Worm (Caenorhabditis elegans) whole organism, young adult: ENCODE data around the gene arx-5.

Source experiments
- F10E7.11 ChIP-seq: sonication (generic microtip); optimal IDR thresholded peaks from 2 replicates; lab custom pipeline; 2017; ENCODE audit warnings: mild to moderate bottlenecking, missing genetic modification characterization, moderate library complexity, missing compliant biosample characterization
- F22D6.2 ChIP-seq: sonication (generic microtip); optimal IDR thresholded peaks from 2 replicates; lab custom pipeline; 2016; ENCODE audit warnings: mild to moderate bottlenecking, missing genetic modification characterization, missing compliant biosample characterization
- T26A5.8 ChIP-seq: sonication (generic microtip); optimal IDR thresholded peaks from 2 replicates; lab custom pipeline; 2016; ENCODE audit warnings: missing genetic modification characterization, missing compliant biosample characterization
- Y95B8A.8 ChIP-seq: fragments of 200-800 bp; sonication (Bioruptor generic); IDR thresholded peaks from 2 replicates; pipeline ENCODE4 v1.3.6; 2022; ENCODE audit warnings: missing genetic modification reagents, missing genetic modification characterization, missing compliant biosample characterization
- ceh-91 ChIP-seq: fragments of 200-800 bp; sonication (Bioruptor generic); IDR thresholded peaks from 2 replicates; pipeline ENCODE4 v1.3.6; 2022; ENCODE audit warnings: missing genetic modification reagents, missing genetic modification characterization, missing compliant biosample characterization
- fkh-3 ChIP-seq: sonication (generic microtip); optimal IDR thresholded peaks from 2 replicates; lab custom pipeline; 2016; ENCODE audit warnings: mild to moderate bottlenecking, missing genetic modification characterization, missing compliant biosample characterization
- hmg-20 ChIP-seq: fragments of 200-800 bp; sonication (Bioruptor generic); IDR thresholded peaks from 2 replicates; pipeline ENCODE4 v1.3.6; 2022; ENCODE audit warnings: missing genetic modification reagents, missing genetic modification characterization, missing compliant biosample characterization
- lin-40 ChIP-seq: sonication (generic microtip); optimal IDR thresholded peaks from 2 replicates; lab custom pipeline; 2016; ENCODE audit warnings: missing genetic modification characterization, mild to moderate bottlenecking, missing compliant biosample characterization, missing genotype, missing genetic modification reagents
- nhr-90 ChIP-seq: sonication (generic microtip); optimal IDR thresholded peaks from 2 replicates; lab custom pipeline; 2016; ENCODE audit warnings: missing genotype, mild to moderate bottlenecking, missing genetic modification characterization, missing compliant biosample characterization
- pha-4 ChIP-seq: fragments of 150-350 bp; sonication (generic microtip); optimal IDR thresholded peaks from 2 replicates; lab custom pipeline; 2014; ENCODE audit warnings: missing biosample characterization, missing genetic modification reagents, missing genetic modification characterization
- sdz-38 ChIP-seq: sonication (generic microtip); optimal IDR thresholded peaks from 2 replicates; lab custom pipeline; 2016; ENCODE audit warnings: missing genotype, missing genetic modification characterization, missing compliant biosample characterization
- snpc-4 ChIP-seq, 5 experiments: fragments of 150-350 bp in 1 of 5; sonication (generic microtip) in 4 of 5; optimal IDR thresholded peaks; 2 replicates each; lab custom pipeline; 2014 to 2018; ENCODE audit warnings: missing genetic modification characterization in 5 of 5, missing biosample characterization in 3 of 5, antibody characterized with exemption in 2 of 5, mild to moderate bottlenecking in 2 of 5, missing compliant biosample characterization in 2 of 5, missing genotype in 2 of 5, moderate library complexity in 2 of 5, missing genetic modification reagents in 1 of 5
- ztf-26 ChIP-seq: sonication (generic microtip); optimal IDR thresholded peaks from 2 replicates; lab custom pipeline; 2017; ENCODE audit warnings: missing genetic modification characterization, missing compliant biosample characterization

- TF ChIP-seq snpc-4 (GFP tag; optimal IDR thresholded peaks at IDR 0.05; lab: Kevin White, UChicago) (no peak), snpc-4 (tag; optimal IDR thresholded peaks at IDR 0.05; lab: Kevin White, UChicago) (no peak), sdz-38 (tag; lab: Kevin White, UChicago) (no peak), hmg-20 (GFP tag; lab: Robert Waterston, UW) (no peak), Y95B8A.8 (no peak), pha-4 (tag; lab: Kevin White, UChicago) (no peak), T26A5.8 (tag; lab: Kevin White, UChicago) (no peak), nhr-90 (tag; lab: Kevin White, UChicago) (no peak), F10E7.11 (tag; lab: Kevin White, UChicago) (no peak), ceh-91 (GFP tag; lab: Robert Waterston, UW) (no peak), fkh-3 (no peak), F22D6.2 (tag; lab: Kevin White, UChicago) (no peak), ztf-26 (no peak), lin-40 (tag; lab: Kevin White, UChicago) (no peak)
Measured at ce11 chrIII:12855394-12855793, 37.5 kb upstream of the arx-5 start, which contains the start of gene Y37D8A.5.
